Fruit fly (Drosophila melanogaster): ENCODE data around the gene TP53INP.
A peak's percentile ranks its signal among the peaks of the same experiment; 100 is the strongest.

The TP53INP gene

DNA sequence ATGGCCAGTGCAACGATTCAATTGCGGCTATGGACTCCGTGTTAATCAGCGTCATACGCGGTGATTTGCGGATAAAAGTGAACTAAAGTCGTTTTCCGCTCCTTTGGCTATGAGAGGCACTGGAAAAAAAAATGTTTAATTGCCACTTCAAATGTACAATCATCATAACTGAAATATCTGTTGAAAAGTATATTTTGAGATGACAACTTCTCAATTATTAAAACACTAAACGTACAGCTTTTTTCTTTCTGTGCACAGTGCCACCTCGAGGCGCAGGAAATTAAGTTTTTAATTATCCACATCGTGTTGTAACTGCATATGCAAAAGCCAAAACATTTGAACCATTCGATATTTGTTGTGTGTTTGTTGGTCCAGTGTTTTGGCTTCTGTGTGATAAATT, 13.9 kb upstream of the TP53INP start:
- TF ChIP-seq CG13624 (GFP tag; optimal IDR thresholded peaks at IDR 0.05) (no peak), Drgx (GFP tag; IDR thresholded peaks at IDR 0.05) (peak; percentile 82), ase (GFP tag; IDR thresholded peaks at IDR 0.05) (0 out of 3 replicates have a peak, but pooled peaks have one; percentile 5)

DNA sequence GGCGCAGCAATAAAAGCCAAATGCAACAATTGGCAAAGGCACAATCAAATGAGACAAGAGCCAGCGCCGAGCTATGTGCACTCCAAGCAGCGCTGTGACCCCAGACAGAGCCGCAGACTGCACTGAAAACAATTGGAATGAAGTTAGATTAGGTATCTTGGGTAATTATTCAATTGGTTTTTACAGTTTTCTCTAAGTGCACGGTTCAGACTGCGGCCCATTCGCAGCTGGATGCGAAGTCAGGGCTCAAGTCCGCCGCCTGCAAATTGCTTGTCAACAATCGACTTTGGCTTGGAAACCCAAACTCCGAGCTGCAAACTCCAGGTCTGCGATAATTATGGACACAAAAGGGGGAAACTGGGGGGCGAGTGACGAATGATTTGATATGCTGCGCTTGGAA, 13.1 kb upstream of the TP53INP start:
- TF ChIP-seq Drgx (GFP tag; IDR thresholded peaks at IDR 0.05), result peak; percentile 53; the same call in 1 of the 2 replicates
- no peak for TF ChIP-seq CG10274 (GFP tag; optimal IDR thresholded peaks at IDR 0.05)
- TF ChIP-seq CG4730 (GFP tag; IDR thresholded peaks at IDR 0.05), result peak; percentile 18; the same call in 1 of the 2 replicates

DNA sequence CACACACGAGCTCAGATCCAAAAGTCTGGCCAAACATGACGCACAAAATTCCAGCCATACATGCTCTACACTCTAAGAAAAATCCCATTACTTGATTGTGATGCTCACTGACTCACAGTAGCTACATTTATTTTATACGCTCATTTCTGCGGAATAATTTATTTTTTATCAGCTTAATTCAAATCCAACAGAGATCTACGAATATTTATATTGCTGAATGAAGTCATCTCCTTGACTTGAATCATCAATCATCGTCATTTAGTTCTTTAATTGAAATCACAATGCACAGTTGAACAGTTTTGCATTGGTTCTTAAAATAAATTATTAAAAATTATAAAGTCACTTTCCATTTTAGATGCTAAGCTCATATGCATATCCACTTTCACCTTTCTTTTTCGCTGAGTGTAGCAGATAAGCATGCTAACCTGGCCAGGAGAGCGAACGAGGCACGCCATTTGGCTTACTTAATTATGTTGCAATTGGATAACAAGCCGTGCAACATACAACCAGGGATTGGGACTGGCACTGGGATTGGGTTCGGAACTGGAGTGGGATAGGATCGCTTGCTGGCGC, 11.2 kb upstream of the TP53INP start:
- TF ChIP-seq sima (GFP tag; optimal IDR thresholded peaks at IDR 0.05), result no peak
- peak; percentile 15 for TF ChIP-seq Ets65A (GFP tag)
- TF ChIP-seq hkb (optimal IDR thresholded peaks at IDR 0.05), result no peak
- TF ChIP-seq hkb (GFP tag; IDR thresholded peaks at IDR 0.05), result no peak
- TF ChIP-seq kah (GFP tag; optimal IDR thresholded peaks at IDR 0.05), result no peak
- no peak for TF ChIP-seq CG32532 (GFP tag; IDR thresholded peaks at IDR 0.05)
- peak; percentile 9 for TF ChIP-seq Sox102F (GFP tag; optimal IDR thresholded peaks at IDR 0.05)
- TF ChIP-seq CG12391 (tag; optimal IDR thresholded peaks at IDR 0.05), result peak; percentile 2
- no peak for TF ChIP-seq en (GFP tag; optimal IDR thresholded peaks at IDR 0.05)
- no peak for TF ChIP-seq Hand (GFP tag; optimal IDR thresholded peaks at IDR 0.05)
- no peak for TF ChIP-seq CG11093 (GFP tag; IDR thresholded peaks at IDR 0.05)
- no peak for TF ChIP-seq hb (GFP tag; IDR thresholded peaks at IDR 0.05; ENCODE audit: partially characterized antibody)
- TF ChIP-seq CG2712 (tag; optimal IDR thresholded peaks at IDR 0.05), result peak; percentile 1
- no peak for TF ChIP-seq eve (GFP tag; optimal IDR thresholded peaks at IDR 0.05)
- TF ChIP-seq tio (GFP tag; optimal IDR thresholded peaks at IDR 0.05), result peak; percentile 6
- no peak for TF ChIP-seq CrebB (tag; optimal IDR thresholded peaks at IDR 0.05)
- TF ChIP-seq CG2678 (tag; optimal IDR thresholded peaks at IDR 0.05), result peak; percentile 10
- TF ChIP-seq pnt (GFP tag; optimal IDR thresholded peaks at IDR 0.05), result no peak
- no peak for TF ChIP-seq CG6272 (GFP tag; IDR thresholded peaks at IDR 0.05)
- TF ChIP-seq CG31441 (GFP tag; IDR thresholded peaks at IDR 0.05), result 0 out of 2 replicates have a peak, but pooled peaks have one; percentile 13
- peak; percentile 53 for TF ChIP-seq sd (tag; optimal IDR thresholded peaks at IDR 0.05)
- no peak for TF ChIP-seq CkIIα-i1 (GFP tag; IDR thresholded peaks at IDR 0.05)
- peak; percentile 5 for TF ChIP-seq gem (tag; optimal IDR thresholded peaks at IDR 0.05)
- TF ChIP-seq org-1 (GFP tag; optimal IDR thresholded peaks at IDR 0.05), result no peak
- no peak for TF ChIP-seq bsh (GFP tag; optimal IDR thresholded peaks at IDR 0.05)
- TF ChIP-seq Sox100B (GFP tag; optimal IDR thresholded peaks at IDR 0.05), result no peak
- TF ChIP-seq zfh1 (GFP tag; IDR thresholded peaks at IDR 0.05), result no peak
- TF ChIP-seq CG14860 (GFP tag; IDR thresholded peaks at IDR 0.05; ENCODE audit: partially characterized antibody), result no peak
- TF ChIP-seq bigmax (GFP tag; optimal IDR thresholded peaks at IDR 0.05), result no peak
- TF ChIP-seq unc-4 (GFP tag; IDR thresholded peaks at IDR 0.05; ENCODE audit: partially characterized antibody), result no peak
- TF ChIP-seq dmrt99B (tag; optimal IDR thresholded peaks at IDR 0.05), result no peak
- TF ChIP-seq fu2 (GFP tag; optimal IDR thresholded peaks at IDR 0.05), result no peak
- TF ChIP-seq sqz (GFP tag; optimal IDR thresholded peaks at IDR 0.05), result no peak
- peak; percentile 30 for TF ChIP-seq CG18262 (tag; optimal IDR thresholded peaks at IDR 0.05)
- peak; percentile 11 for TF ChIP-seq Oli (tag; optimal IDR thresholded peaks at IDR 0.05)
- no peak for TF ChIP-seq CG9797 (GFP tag; optimal IDR thresholded peaks at IDR 0.05)
- peak; percentile 27 for TF ChIP-seq CG11504 (tag; optimal IDR thresholded peaks at IDR 0.05)
- TF ChIP-seq chif (GFP tag; optimal IDR thresholded peaks at IDR 0.05), result no peak
- TF ChIP-seq sr (GFP tag; IDR thresholded peaks at IDR 0.05), result no peak
- TF ChIP-seq phol (tag; optimal IDR thresholded peaks at IDR 0.05), result peak; percentile 3
- TF ChIP-seq CG14965 (GFP tag; optimal IDR thresholded peaks at IDR 0.05; ENCODE audit: borderline replicate concordance), result no peak
- peak; percentile 7 for TF ChIP-seq Ssrp (tag; optimal IDR thresholded peaks at IDR 0.05)
